Fruit fly (Drosophila melanogaster) whole organism, wandering third instar larva: Measurements from ENCODE around the gene CG32486.

ENCODE experiments used
- Abd-B ChIP-seq: fragments of >200 bp; optimal IDR thresholded peaks from 2 replicates; lab custom pipeline; 2017; ENCODE audit warnings: missing biosample characterization, missing genetic modification characterization
- CG32264 ChIP-seq: fragments of 200-800 bp; sonication (Bioruptor generic); optimal IDR thresholded peaks from 2 replicates; lab custom pipeline; 2016; ENCODE audit warnings: missing biosample characterization, missing genetic modification characterization
- CG9705 ChIP-seq: fragments of 200-800 bp; sonication (Bioruptor generic); optimal IDR thresholded peaks from 2 replicates; lab custom pipeline; 2018; ENCODE audit warnings: missing biosample characterization, mild to moderate bottlenecking, missing genetic modification characterization
- CrebA ChIP-seq: fragments of 200-800 bp; sonication (Bioruptor generic); optimal IDR thresholded peaks from 2 replicates; lab custom pipeline; 2016; ENCODE audit warnings: missing biosample characterization, mild to moderate bottlenecking, missing genetic modification characterization, borderline replicate concordance
- Dfd ChIP-seq: fragments of >200 bp; optimal IDR thresholded peaks from 2 replicates; lab custom pipeline; 2017; ENCODE audit warnings: missing biosample characterization, missing genetic modification characterization
- Dif ChIP-seq: fragments of 200-275, 200-300 bp; sonication (Bioruptor generic); optimal IDR thresholded peaks from 2 replicates; lab custom pipeline; 2018; ENCODE audit warnings: missing biosample characterization, missing genetic modification characterization; ENCODE audit not compliant: partially characterized antibody
- GATAd ChIP-seq: sonication (Bioruptor generic); optimal IDR thresholded peaks from 2 replicates; lab custom pipeline; 2016; ENCODE audit warnings: missing biosample characterization, missing genetic modification characterization
- HLH106 ChIP-seq: fragments of 200-800 bp; optimal IDR thresholded peaks from 3 replicates; lab custom pipeline; 2019; ENCODE audit warnings: missing biosample characterization, mild to moderate bottlenecking, missing genetic modification characterization, moderate library complexity
- Hnf4 ChIP-seq: fragments of 200-800 bp; sonication (Bioruptor generic); optimal IDR thresholded peaks from 2 replicates; lab custom pipeline; 2016; ENCODE audit warnings: missing biosample characterization, mild to moderate bottlenecking, missing genetic modification characterization
- Hr78 ChIP-seq: fragments of >200 bp; optimal IDR thresholded peaks from 2 replicates; lab custom pipeline; 2017; ENCODE audit warnings: missing biosample characterization, missing genetic modification characterization
- Hr83 ChIP-seq: fragments of 200-300 bp; sonication (Bioruptor generic); optimal IDR thresholded peaks from 2 replicates; lab custom pipeline; 2016; ENCODE audit warnings: missing biosample characterization, mild to moderate bottlenecking, missing genetic modification characterization, moderate library complexity; ENCODE audit not compliant: poor library complexity, severe bottlenecking
- Jra ChIP-seq: sonication (Bioruptor generic); optimal IDR thresholded peaks from 2 replicates; lab custom pipeline; 2016; ENCODE audit warnings: missing biosample characterization, missing genetic modification characterization
- Mio ChIP-seq: sonication (Bioruptor generic); optimal IDR thresholded peaks from 2 replicates; lab custom pipeline; 2016; ENCODE audit warnings: missing biosample characterization, missing genetic modification characterization
- Myc ChIP-seq: fragments of >200 bp; optimal IDR thresholded peaks from 2 replicates; lab custom pipeline; 2017
- N ChIP-seq: fragments of >200 bp; optimal IDR thresholded peaks from 2 replicates; lab custom pipeline; 2018; ENCODE audit warnings: missing biosample characterization, missing external identifiers, missing genetic modification characterization
- OdsH ChIP-seq: fragments of 200-800 bp; sonication (Bioruptor generic); optimal IDR thresholded peaks from 2 replicates; lab custom pipeline; 2016; ENCODE audit warnings: missing biosample characterization, mild to moderate bottlenecking, missing genetic modification characterization
- Rel ChIP-seq, 2 experiments: fragments of 200-800 bp; sonication (Bioruptor generic) in 1 of 2; optimal IDR thresholded peaks; 2 replicates in 1 of 2; 3 replicates in 1 of 2; lab custom pipeline; 2016 to 2019; ENCODE audit warnings: mild to moderate bottlenecking in 2 of 2, missing biosample characterization in 2 of 2, missing genetic modification characterization in 2 of 2, moderate library complexity in 1 of 2
- Sp1 ChIP-seq: fragments of 200-800 bp; sonication (Bioruptor generic); optimal IDR thresholded peaks from 3 replicates; lab custom pipeline; 2019; ENCODE audit warnings: missing biosample characterization, mild to moderate bottlenecking, missing genetic modification characterization, moderate library complexity
- Vsx2 ChIP-seq: fragments of 200-300, 225-300 bp; sonication (Bioruptor generic); optimal IDR thresholded peaks from 2 replicates; lab custom pipeline; 2018; ENCODE audit warnings: missing biosample characterization, missing genetic modification characterization; ENCODE audit not compliant: partially characterized antibody
- br ChIP-seq: fragments of 200-800 bp; sonication (Bioruptor generic); optimal IDR thresholded peaks from 2 replicates; lab custom pipeline; 2016; ENCODE audit warnings: missing biosample characterization, missing genetic modification characterization
- brk ChIP-seq: fragments of 200-800 bp; sonication (Bioruptor generic); optimal IDR thresholded peaks from 2 replicates; lab custom pipeline; 2016; ENCODE audit warnings: missing biosample characterization, mild to moderate bottlenecking, missing genetic modification characterization
- dl ChIP-seq, 2 experiments: fragments of 175-275, 200-275 bp in 1 of 2; fragments of 200-275 bp in 1 of 2; sonication (Bioruptor generic); optimal IDR thresholded peaks; lab custom pipeline; 2018; ENCODE audit warnings: mild to moderate bottlenecking in 2 of 2, missing biosample characterization in 2 of 2, missing genetic modification characterization in 2 of 2, moderate library complexity in 2 of 2; ENCODE audit not compliant: partially characterized antibody in 2 of 2, insufficient read depth in 1 of 2
- dmrt93B ChIP-seq: fragments of 200-800 bp; sonication (Bioruptor generic); optimal IDR thresholded peaks from 2 replicates; lab custom pipeline; 2018; ENCODE audit warnings: missing biosample characterization, mild to moderate bottlenecking, missing genetic modification characterization
- dsf ChIP-seq: sonication (Bioruptor generic); optimal IDR thresholded peaks from 2 replicates; lab custom pipeline; 2016; ENCODE audit warnings: missing biosample characterization, missing genetic modification characterization, borderline replicate concordance
- ey ChIP-seq: fragments of 200-800 bp; sonication (Bioruptor generic); optimal IDR thresholded peaks from 2 replicates; lab custom pipeline; 2016; ENCODE audit warnings: missing biosample characterization, missing genetic modification characterization
- foxo ChIP-seq, 2 experiments: fragments of 200-800 bp; sonication (Bioruptor generic); optimal IDR thresholded peaks; 2 replicates in 1 of 2; 3 replicates in 1 of 2; lab custom pipeline; 2016 to 2017; ENCODE audit warnings: missing biosample characterization in 2 of 2, missing genetic modification characterization in 2 of 2
- fru ChIP-seq: fragments of 200-800 bp; sonication (Bioruptor generic); optimal IDR thresholded peaks from 3 replicates; lab custom pipeline; 2016; ENCODE audit warnings: missing biosample characterization, mild to moderate bottlenecking, missing genetic modification characterization
- h ChIP-seq: fragments of 200-800 bp; sonication (Bioruptor generic); optimal IDR thresholded peaks from 3 replicates; lab custom pipeline; 2016; ENCODE audit warnings: missing biosample characterization, mild to moderate bottlenecking, missing genetic modification characterization
- jim ChIP-seq: fragments of 175-275, 200-325 bp; sonication (Bioruptor generic); optimal IDR thresholded peaks from 2 replicates; lab custom pipeline; 2016; ENCODE audit warnings: missing biosample characterization, mild to moderate bottlenecking, missing genetic modification characterization
- lola ChIP-seq: fragments of >200 bp; optimal IDR thresholded peaks from 2 replicates; lab custom pipeline; 2017; ENCODE audit warnings: missing biosample characterization, missing genetic modification characterization
- pan ChIP-seq: fragments of >200 bp; optimal IDR thresholded peaks from 2 replicates; lab custom pipeline; 2017
- psq ChIP-seq: fragments of 200-800 bp; sonication (Bioruptor generic); optimal IDR thresholded peaks from 3 replicates; lab custom pipeline; 2017; ENCODE audit warnings: missing biosample characterization, mild to moderate bottlenecking, missing genetic modification characterization, moderate library complexity
- rgr ChIP-seq: fragments of 200-800 bp; sonication (Bioruptor generic); optimal IDR thresholded peaks from 3 replicates; lab custom pipeline; 2016; ENCODE audit warnings: missing biosample characterization, mild to moderate bottlenecking, missing genetic modification characterization
- sage ChIP-seq: fragments of 200-800 bp; sonication (Bioruptor generic); optimal IDR thresholded peaks from 2 replicates; lab custom pipeline; 2016; ENCODE audit warnings: missing biosample characterization, mild to moderate bottlenecking, missing genetic modification characterization
- sv ChIP-seq: fragments of 200-800 bp; sonication (Bioruptor generic); optimal IDR thresholded peaks from 3 replicates; lab custom pipeline; 2016; ENCODE audit warnings: missing biosample characterization, missing genetic modification characterization
- tai ChIP-seq: sonication (Bioruptor generic); optimal IDR thresholded peaks from 2 replicates; lab custom pipeline; 2016; ENCODE audit warnings: missing biosample characterization, missing genetic modification characterization
- usp ChIP-seq: fragments of >200 bp; optimal IDR thresholded peaks from 2 replicates; lab custom pipeline; 2017; ENCODE audit warnings: missing biosample characterization, missing genetic modification characterization
- woc ChIP-seq: sonication (Bioruptor generic); optimal IDR thresholded peaks from 2 replicates; lab custom pipeline; 2016; ENCODE audit warnings: missing biosample characterization, mild to moderate bottlenecking, missing genetic modification characterization

The CG32486 gene

dm6 chr3L:3106908-3107821 lies 36.5 kb upstream of the CG32486 start, which contains the start of gene Cht7:
Cht7 (minus strand) TSS chr3L:3106958.
- peak; percentile 90 for TF ChIP-seq sv (GFP tag; lab: Kevin White, UChicago)
- TF ChIP-seq ey (GFP tag; lab: Kevin White, UChicago) = peak; percentile 87
- TF ChIP-seq lola = no peak
- peak; percentile 48 for TF ChIP-seq CG32264 (GFP tag; lab: Kevin White, UChicago)
- peak; percentile 83 for TF ChIP-seq Sp1 (GFP tag; lab: Kevin White, UChicago)
- no peak for TF ChIP-seq dsf (GFP tag; lab: Kevin White, UChicago)
- TF ChIP-seq Mio (GFP tag; lab: Kevin White, UChicago) = peak; percentile 48
- peak; percentile 74 for TF ChIP-seq brk (GFP tag; lab: Kevin White, UChicago)
- TF ChIP-seq pan (lab: Kevin White, UChicago) = no peak
- TF ChIP-seq Abd-B (GFP tag; lab: Kevin White, UChicago) = no peak
- peak; percentile 90 for TF ChIP-seq fru (GFP tag; lab: Kevin White, UChicago)
- TF ChIP-seq dmrt93B (GFP tag; lab: Kevin White, UChicago) = peak; percentile 59
- TF ChIP-seq Dfd = no peak
- no peak for TF ChIP-seq Hr83 (GFP tag; lab: Kevin White, UChicago)
- TF ChIP-seq CrebA (GFP tag; lab: Kevin White, UChicago) = peak; percentile 50
- TF ChIP-seq woc = peak; percentile 82
- TF ChIP-seq br = peak; percentile 85
- peak; percentile 83 for TF ChIP-seq psq (GFP tag; lab: Kevin White, UChicago)
- TF ChIP-seq Hr78 = no peak
- TF ChIP-seq jim (GFP tag; lab: Kevin White, UChicago) = no peak
- peak; percentile 67 for TF ChIP-seq tai (GFP tag; lab: Kevin White, UChicago)
- TF ChIP-seq GATAd (GFP tag; lab: Kevin White, UChicago) = no peak
- no peak for TF ChIP-seq Myc (lab: Kevin White, UChicago)
- TF ChIP-seq Hnf4 (GFP tag; lab: Kevin White, UChicago) = peak; percentile 80
- no peak for TF ChIP-seq N (GFP tag; lab: Kevin White, UChicago)
- TF ChIP-seq Jra (GFP tag; lab: Kevin White, UChicago) = peak; percentile 11
- TF ChIP-seq Vsx2 (GFP tag; lab: Kevin White, UChicago) = no peak
- TF ChIP-seq sage (GFP tag; lab: Kevin White, UChicago) = peak; percentile 61
- TF ChIP-seq HLH106 = peak; percentile 83
- no peak for TF ChIP-seq Dif (GFP tag; lab: Kevin White, UChicago)
- peak; percentile 47 for TF ChIP-seq Rel (GFP tag; optimal IDR thresholded peaks at IDR 0.05; lab: Kevin White, UChicago)
- peak; percentile 16 for TF ChIP-seq Rel (tag; optimal IDR thresholded peaks at IDR 0.05; lab: Kevin White, UChicago)
- no peak for TF ChIP-seq dl (GFP tag; optimal IDR thresholded peaks at IDR 0.05; lab: Kevin White, UChicago; ENCODE audit: insufficient read depth in 1 of 2, partially characterized antibody in 2 of 2)
- peak; percentile 89 for TF ChIP-seq rgr (GFP tag; lab: Kevin White, UChicago)
- peak; percentile 55 for TF ChIP-seq CG9705 (GFP tag; lab: Kevin White, UChicago)
- TF ChIP-seq usp (GFP tag; lab: Kevin White, UChicago) = no peak
- TF ChIP-seq foxo (GFP tag; optimal IDR thresholded peaks at IDR 0.05; lab: Kevin White, UChicago) = peak in 1 of 2 experiments; percentile 90
- peak; percentile 92 for TF ChIP-seq OdsH (GFP tag; lab: Kevin White, UChicago)
- peak; percentile 91 for TF ChIP-seq h (GFP tag; lab: Kevin White, UChicago)
- TF ChIP-seq, all 38 proteins: peak for 23

- TF ChIP-seq tai (GFP tag; lab: Kevin White, UChicago) = no peak
- TF ChIP-seq h (GFP tag; lab: Kevin White, UChicago) = no peak
- no peak for TF ChIP-seq GATAd (GFP tag; lab: Kevin White, UChicago)
- no peak for TF ChIP-seq jim (GFP tag; lab: Kevin White, UChicago)
- TF ChIP-seq sage (GFP tag; lab: Kevin White, UChicago) = no peak
- no peak for TF ChIP-seq Hr83 (GFP tag; lab: Kevin White, UChicago)
- no peak for TF ChIP-seq br
- no peak for TF ChIP-seq dsf (GFP tag; lab: Kevin White, UChicago)
- TF ChIP-seq CG9705 (GFP tag; lab: Kevin White, UChicago) = no peak
- no peak for TF ChIP-seq Abd-B (GFP tag; lab: Kevin White, UChicago)
- TF ChIP-seq CG32264 (GFP tag; lab: Kevin White, UChicago) = no peak
- TF ChIP-seq Vsx2 (GFP tag; lab: Kevin White, UChicago) = no peak
- no peak for TF ChIP-seq sv (GFP tag; lab: Kevin White, UChicago)
- TF ChIP-seq rgr (GFP tag; lab: Kevin White, UChicago) = no peak
- TF ChIP-seq, all 38 proteins: peak for 0
These were observed 35.5 kb upstream of the CG32486 start for dm6 chr3L:3106146-3106545.
